Fruit fly (Drosophila melanogaster) whole organism, embryonic: ENCODE measurements around the gene Frq2.

Experiments
- CG15073 ChIP-seq: fragments of 200-800 bp; sonication (Bioruptor generic); optimal IDR thresholded peaks from 2 replicates; lab custom pipeline; 2016; ENCODE audit warnings: missing biosample characterization, missing genetic modification characterization
- CG34422 ChIP-seq: fragments of 200-800 bp; sonication (Bioruptor generic); IDR thresholded peaks from 3 replicates; pipeline ENCODE4 v1.3.6; 2022; ENCODE audit warnings: missing biosample characterization, missing genetic modification characterization
- exex ChIP-seq: fragments of 200-800 bp; sonication (Bioruptor generic); optimal IDR thresholded peaks from 4 replicates; lab custom pipeline; 2018; ENCODE audit warnings: missing biosample characterization, mild to moderate bottlenecking, missing genetic modification characterization, moderate library complexity
- grau ChIP-seq: fragments of 200-800 bp; optimal IDR thresholded peaks from 3 replicates; lab custom pipeline; 2019; ENCODE audit warnings: missing biosample characterization, mild to moderate bottlenecking, missing genetic modification characterization, moderate library complexity
- vvl ChIP-seq: fragments of 200-800 bp; sonication (Bioruptor generic); IDR thresholded peaks from 2 replicates; pipeline ENCODE4 v1.3.6; 2022; ENCODE audit warnings: missing biosample characterization, missing genetic modification characterization

DNA sequence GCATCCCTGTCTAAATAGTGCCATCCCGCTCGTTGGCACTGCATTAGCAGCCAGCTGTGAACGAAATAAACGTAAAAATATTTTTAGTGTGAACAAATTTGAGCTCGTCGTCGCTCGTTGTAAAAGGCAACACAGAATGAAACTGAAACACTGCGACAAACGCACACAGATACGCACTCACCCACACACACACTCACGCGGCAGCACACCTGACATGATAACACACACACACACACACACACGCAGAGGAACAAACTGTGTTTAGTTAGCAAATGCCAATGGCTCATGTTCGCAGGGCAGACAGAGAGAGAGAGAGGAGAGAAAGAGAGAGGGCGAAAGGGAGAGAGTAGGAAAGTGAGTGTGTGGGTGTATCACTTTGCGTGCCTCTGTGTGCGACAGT, 18.4 kb upstream of the Frq2 start:
- TF ChIP-seq grau (tag; lab: Kevin White, UChicago), result no peak
- TF ChIP-seq CG34422, result no peak
- TF ChIP-seq CG15073, result no peak
- no peak for TF ChIP-seq vvl (GFP tag; lab: Robert Waterston, UW)
- no peak for TF ChIP-seq exex (tag; lab: Kevin White, UChicago)
